Worm (Caenorhabditis elegans): ENCODE measurements around the gene pygl-1.

pygl-1 gene

ce11 chrV:3578813-3579212, at the start of gene pygl-1:
Gene pygl-1, plus strand, starts transcription at chrV:3579023.
- TF ChIP-seq tbx-11 (GFP tag; IDR thresholded peaks at IDR 0.05) = no peak
- no peak for TF ChIP-seq pes-1 (GFP tag; IDR thresholded peaks at IDR 0.05)
- TF ChIP-seq hmg-4 (GFP tag; optimal IDR thresholded peaks at IDR 0.05) = no peak
- TF ChIP-seq tbx-37 (GFP tag; conservative IDR thresholded peaks at IDR 0.05) = no peak
- no peak for TF ChIP-seq F13C5.2 (tag; optimal IDR thresholded peaks at IDR 0.05)
- TF ChIP-seq ets-7 (tag; optimal IDR thresholded peaks at IDR 0.05) = no peak
- no peak for TF ChIP-seq tra-4 (tag; optimal IDR thresholded peaks at IDR 0.05)
- no peak for TF ChIP-seq ceh-13 (GFP tag; optimal IDR thresholded peaks at IDR 0.05)
- TF ChIP-seq hmbx-1 (tag; optimal IDR thresholded peaks at IDR 0.05) = no peak
- TF ChIP-seq ama-1 (optimal IDR thresholded peaks at IDR 0.05) = no peak
- no peak for TF ChIP-seq sea-1 (GFP tag; conservative IDR thresholded peaks at IDR 0.05)
- no peak for TF ChIP-seq ceh-36 (tag; optimal IDR thresholded peaks at IDR 0.05)
- TF ChIP-seq hnd-1 (tag; optimal IDR thresholded peaks at IDR 0.05) = no peak
- TF ChIP-seq aly-1 (tag; optimal IDR thresholded peaks at IDR 0.05) = no peak
- no peak for TF ChIP-seq B0310.2 (tag; optimal IDR thresholded peaks at IDR 0.05)
- no peak for TF ChIP-seq scrt-1 (GFP tag; IDR thresholded peaks at IDR 0.05)

- TF ChIP-seq B0310.2 (tag; optimal IDR thresholded peaks at IDR 0.05) (no peak), tra-4 (tag; optimal IDR thresholded peaks at IDR 0.05) (no peak), hnd-1 (tag; optimal IDR thresholded peaks at IDR 0.05) (no peak), scrt-1 (GFP tag; IDR thresholded peaks at IDR 0.05) (no peak), ceh-36 (tag; optimal IDR thresholded peaks at IDR 0.05) (no peak), flt-1 (GFP tag; IDR thresholded peaks at IDR 0.05) (no peak), pes-1 (GFP tag; IDR thresholded peaks at IDR 0.05) (no peak), aly-1 (tag; optimal IDR thresholded peaks at IDR 0.05) (no peak), tbx-37 (GFP tag; conservative IDR thresholded peaks at IDR 0.05) (no peak)
These were observed 48.4 kb upstream of the pygl-1 start, which contains the start of gene srbc-66 for ce11 chrV:3530403-3530802. Gene srbc-66, plus strand, starts transcription at chrV:3530703.

ce11 chrV:3535260-3535659, 43.6 kb upstream of the pygl-1 start, which contains the start of gene nhr-221:
Gene nhr-221, minus strand, starts transcription at chrV:3535360.
- TF ChIP-seq tbx-37 (GFP tag; conservative IDR thresholded peaks at IDR 0.05) (no peak), F13C5.2 (tag; optimal IDR thresholded peaks at IDR 0.05) (no peak), ama-1 (optimal IDR thresholded peaks at IDR 0.05) (no peak), ceh-36 (tag; optimal IDR thresholded peaks at IDR 0.05) (no peak), hmg-4 (GFP tag; optimal IDR thresholded peaks at IDR 0.05) (no peak), pes-1 (GFP tag; IDR thresholded peaks at IDR 0.05) (no peak), aly-1 (tag; optimal IDR thresholded peaks at IDR 0.05) (no peak), scrt-1 (GFP tag; IDR thresholded peaks at IDR 0.05) (no peak)

- TF ChIP-seq ama-1 (optimal IDR thresholded peaks at IDR 0.05) (no peak), ceh-36 (tag; optimal IDR thresholded peaks at IDR 0.05) (no peak)
These were observed 40.5 kb upstream of the pygl-1 start, which contains the start of gene nhr-93 for ce11 chrV:3538307-3538706. Gene nhr-93, minus strand, starts transcription at chrV:3538407.

ce11 chrV:3541117-3541516, 37.7 kb upstream of the pygl-1 start, which contains the start of gene srbc-67:
Gene srbc-67, minus strand, starts transcription at chrV:3541217.
- TF ChIP-seq pes-1 (GFP tag; IDR thresholded peaks at IDR 0.05) (no peak), tbx-11 (GFP tag; IDR thresholded peaks at IDR 0.05) (no peak), hnd-1 (tag; optimal IDR thresholded peaks at IDR 0.05) (no peak), tbx-37 (GFP tag; conservative IDR thresholded peaks at IDR 0.05) (no peak), F13C5.2 (tag; optimal IDR thresholded peaks at IDR 0.05) (no peak), scrt-1 (GFP tag; IDR thresholded peaks at IDR 0.05) (no peak), sea-1 (GFP tag; conservative IDR thresholded peaks at IDR 0.05) (no peak)

DNA sequence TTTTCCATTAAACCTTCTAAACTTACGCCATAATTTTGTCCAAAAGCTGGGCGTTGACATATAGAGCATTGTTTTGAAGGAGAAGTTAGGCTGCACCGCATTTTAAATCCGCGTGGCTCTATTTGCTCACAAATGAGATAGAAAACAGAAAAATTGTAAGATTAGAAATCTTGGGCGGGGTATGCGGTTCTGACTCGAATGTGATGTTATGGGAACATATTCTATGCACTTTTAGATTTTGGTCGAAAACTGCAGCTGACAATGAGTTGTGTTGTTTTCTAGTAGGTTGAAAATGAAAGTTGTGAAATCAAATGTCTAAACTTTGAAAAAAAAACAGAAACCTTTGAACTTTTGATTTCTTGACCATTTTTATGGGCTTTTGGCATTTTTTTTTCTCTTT, 35.5 kb upstream of the pygl-1 start, which contains the start of gene nhr-222:
Gene nhr-222, minus strand, starts transcription at position 101 of the 400 bp plus-strand sequence.
- TF ChIP-seq hnd-1 (tag; optimal IDR thresholded peaks at IDR 0.05) = no peak
- no peak for TF ChIP-seq hmbx-1 (tag; optimal IDR thresholded peaks at IDR 0.05)
- no peak for TF ChIP-seq ceh-36 (tag; optimal IDR thresholded peaks at IDR 0.05)
- no peak for TF ChIP-seq flt-1 (GFP tag; IDR thresholded peaks at IDR 0.05)
- no peak for TF ChIP-seq tra-4 (tag; optimal IDR thresholded peaks at IDR 0.05)
- TF ChIP-seq tbx-37 (GFP tag; conservative IDR thresholded peaks at IDR 0.05) = no peak
- no peak for TF ChIP-seq B0310.2 (tag; optimal IDR thresholded peaks at IDR 0.05)
- TF ChIP-seq aly-1 (tag; optimal IDR thresholded peaks at IDR 0.05) = no peak
- no peak for TF ChIP-seq sea-1 (GFP tag; conservative IDR thresholded peaks at IDR 0.05)

ce11 chrV:3546517-3546916, 32.3 kb upstream of the pygl-1 start, which contains the start of gene srbc-68:
Gene srbc-68, minus strand, starts transcription at chrV:3546617.
- TF ChIP-seq tbx-37 (GFP tag; conservative IDR thresholded peaks at IDR 0.05) = no peak
- no peak for TF ChIP-seq ceh-13 (GFP tag; optimal IDR thresholded peaks at IDR 0.05)
- no peak for TF ChIP-seq B0310.2 (tag; optimal IDR thresholded peaks at IDR 0.05)
- no peak for TF ChIP-seq ets-7 (tag; optimal IDR thresholded peaks at IDR 0.05)
- no peak for TF ChIP-seq sea-1 (GFP tag; conservative IDR thresholded peaks at IDR 0.05)
- no peak for TF ChIP-seq hmg-4 (GFP tag; optimal IDR thresholded peaks at IDR 0.05)
- no peak for TF ChIP-seq aly-1 (tag; optimal IDR thresholded peaks at IDR 0.05)
- TF ChIP-seq pes-1 (GFP tag; IDR thresholded peaks at IDR 0.05) = no peak
- no peak for TF ChIP-seq flt-1 (GFP tag; IDR thresholded peaks at IDR 0.05)
- TF ChIP-seq tra-4 (tag; optimal IDR thresholded peaks at IDR 0.05) = no peak
- no peak for TF ChIP-seq hnd-1 (tag; optimal IDR thresholded peaks at IDR 0.05)
- no peak for TF ChIP-seq tbx-11 (GFP tag; IDR thresholded peaks at IDR 0.05)
- TF ChIP-seq scrt-1 (GFP tag; IDR thresholded peaks at IDR 0.05) = no peak
- TF ChIP-seq ama-1 (optimal IDR thresholded peaks at IDR 0.05) = no peak

- TF ChIP-seq hmbx-1 (tag; optimal IDR thresholded peaks at IDR 0.05) (no peak), tbx-37 (GFP tag; conservative IDR thresholded peaks at IDR 0.05) (no peak), ets-7 (tag; optimal IDR thresholded peaks at IDR 0.05) (no peak), pes-1 (GFP tag; IDR thresholded peaks at IDR 0.05) (no peak), tbx-11 (GFP tag; IDR thresholded peaks at IDR 0.05) (no peak), ceh-13 (GFP tag; optimal IDR thresholded peaks at IDR 0.05) (no peak), scrt-1 (GFP tag; IDR thresholded peaks at IDR 0.05) (no peak), ceh-36 (tag; optimal IDR thresholded peaks at IDR 0.05) (no peak), flt-1 (GFP tag; IDR thresholded peaks at IDR 0.05) (no peak), ama-1 (optimal IDR thresholded peaks at IDR 0.05) (no peak), aly-1 (tag; optimal IDR thresholded peaks at IDR 0.05) (no peak), tra-4 (tag; optimal IDR thresholded peaks at IDR 0.05) (no peak), hmg-4 (GFP tag; optimal IDR thresholded peaks at IDR 0.05) (no peak), sea-1 (GFP tag; conservative IDR thresholded peaks at IDR 0.05) (no peak), hnd-1 (tag; optimal IDR thresholded peaks at IDR 0.05) (no peak), F13C5.2 (tag; optimal IDR thresholded peaks at IDR 0.05) (no peak), B0310.2 (tag; optimal IDR thresholded peaks at IDR 0.05) (no peak)
These were observed 30.0 kb upstream of the pygl-1 start, which contains the start of gene srw-130 for ce11 chrV:3548798-3549197. Gene srw-130, minus strand, starts transcription at chrV:3548898.

All from whole organism, early embryonic.